Fruit fly (Drosophila melanogaster): ENCODE results near the gene Tsen54.

Gene Tsen54

DNA sequence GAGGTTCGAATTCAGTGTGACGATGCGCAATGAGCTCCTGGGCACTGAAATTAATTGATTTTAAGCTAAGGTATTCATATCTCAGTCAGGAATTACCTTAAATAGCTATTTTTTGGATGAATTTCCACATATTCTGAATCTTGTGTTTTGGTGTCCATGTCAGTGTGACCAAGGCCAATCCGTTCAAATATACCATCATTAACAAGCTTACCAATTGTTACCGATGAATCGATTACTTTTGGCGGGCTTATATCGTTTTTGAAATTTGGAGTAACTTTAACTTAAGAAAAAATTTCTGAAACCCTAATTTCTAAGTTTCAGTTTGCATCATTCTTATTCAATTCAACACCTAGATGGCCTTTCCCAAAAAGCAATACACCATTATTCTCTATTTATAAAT lies at the start of gene Tsen54:
TSS of gene Tsen54 (minus strand) at position 175 of the 400 bp plus-strand sequence.
- TF ChIP-seq Vsx2 (GFP tag; optimal IDR thresholded peaks at IDR 0.05; ENCODE audit: partially characterized antibody) (no peak), rgr (GFP tag; optimal IDR thresholded peaks at IDR 0.05) (no peak), dmrt93B (GFP tag; optimal IDR thresholded peaks at IDR 0.05) (no peak), CG32264 (GFP tag; optimal IDR thresholded peaks at IDR 0.05) (no peak), pan (optimal IDR thresholded peaks at IDR 0.05) (no peak), sage (GFP tag; optimal IDR thresholded peaks at IDR 0.05) (no peak), br (GFP tag; optimal IDR thresholded peaks at IDR 0.05) (no peak), Dfd (GFP tag; optimal IDR thresholded peaks at IDR 0.05) (no peak), ey (GFP tag; optimal IDR thresholded peaks at IDR 0.05) (no peak), brk (GFP tag; optimal IDR thresholded peaks at IDR 0.05) (no peak), h (GFP tag; optimal IDR thresholded peaks at IDR 0.05) (no peak), dsf (GFP tag; optimal IDR thresholded peaks at IDR 0.05; ENCODE audit: borderline replicate concordance) (no peak)

DNA sequence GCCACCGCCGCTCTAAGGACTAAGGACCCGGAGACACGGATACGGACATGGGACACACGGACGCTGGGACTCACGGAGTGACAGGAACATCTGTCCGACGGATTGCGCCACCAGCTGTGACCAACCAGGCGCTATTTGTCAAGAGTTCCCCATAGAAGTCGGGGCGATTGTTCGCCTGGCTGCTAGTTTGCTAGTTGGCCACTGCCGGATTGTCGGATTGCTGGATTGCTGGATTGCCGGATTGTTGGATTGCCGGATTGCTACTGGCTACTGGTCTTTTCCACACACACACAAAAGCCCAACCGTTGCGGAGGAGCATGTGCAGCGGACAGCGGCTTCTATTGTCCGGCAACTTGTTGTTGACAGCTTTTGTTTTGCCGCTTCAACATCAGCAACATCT lies 21.4 kb upstream of the Tsen54 start:
- TF ChIP-seq pan (optimal IDR thresholded peaks at IDR 0.05) (no peak), GATAd (GFP tag; optimal IDR thresholded peaks at IDR 0.05) (no peak), psq (GFP tag; optimal IDR thresholded peaks at IDR 0.05) (no peak), Mio (GFP tag; optimal IDR thresholded peaks at IDR 0.05) (no peak), tai (GFP tag; optimal IDR thresholded peaks at IDR 0.05) (no peak), rgr (GFP tag; optimal IDR thresholded peaks at IDR 0.05) (no peak), Sp1 (GFP tag; optimal IDR thresholded peaks at IDR 0.05) (no peak), Dif (GFP tag; optimal IDR thresholded peaks at IDR 0.05; ENCODE audit: partially characterized antibody) (no peak)

DNA sequence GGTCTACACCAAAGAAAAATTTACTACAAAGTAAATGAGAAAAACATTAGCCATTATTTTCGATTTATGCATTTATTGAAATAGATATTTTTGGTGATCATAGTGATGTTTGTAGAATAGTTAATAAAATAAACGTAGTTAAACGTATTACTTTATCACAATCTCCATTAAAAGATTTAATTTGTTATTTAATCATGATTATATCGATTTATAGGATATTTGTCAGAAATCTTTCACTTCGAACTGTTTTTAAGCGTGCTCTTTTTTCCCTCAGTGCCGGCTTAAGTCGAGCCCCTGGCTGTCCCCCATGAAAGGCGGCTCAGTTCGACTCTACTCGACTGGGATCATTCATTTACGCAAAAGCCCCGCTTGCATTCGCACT lies 17.8 kb upstream of the Tsen54 start:
- TF ChIP-seq brk (GFP tag; optimal IDR thresholded peaks at IDR 0.05) (no peak), HLH106 (tag; optimal IDR thresholded peaks at IDR 0.05) (no peak), Hr83 (GFP tag; optimal IDR thresholded peaks at IDR 0.05; ENCODE audit: poor library complexity, severe bottlenecking) (no peak), ey (GFP tag; optimal IDR thresholded peaks at IDR 0.05) (no peak), CG32264 (GFP tag; optimal IDR thresholded peaks at IDR 0.05) (no peak), sage (GFP tag; optimal IDR thresholded peaks at IDR 0.05) (no peak)

DNA sequence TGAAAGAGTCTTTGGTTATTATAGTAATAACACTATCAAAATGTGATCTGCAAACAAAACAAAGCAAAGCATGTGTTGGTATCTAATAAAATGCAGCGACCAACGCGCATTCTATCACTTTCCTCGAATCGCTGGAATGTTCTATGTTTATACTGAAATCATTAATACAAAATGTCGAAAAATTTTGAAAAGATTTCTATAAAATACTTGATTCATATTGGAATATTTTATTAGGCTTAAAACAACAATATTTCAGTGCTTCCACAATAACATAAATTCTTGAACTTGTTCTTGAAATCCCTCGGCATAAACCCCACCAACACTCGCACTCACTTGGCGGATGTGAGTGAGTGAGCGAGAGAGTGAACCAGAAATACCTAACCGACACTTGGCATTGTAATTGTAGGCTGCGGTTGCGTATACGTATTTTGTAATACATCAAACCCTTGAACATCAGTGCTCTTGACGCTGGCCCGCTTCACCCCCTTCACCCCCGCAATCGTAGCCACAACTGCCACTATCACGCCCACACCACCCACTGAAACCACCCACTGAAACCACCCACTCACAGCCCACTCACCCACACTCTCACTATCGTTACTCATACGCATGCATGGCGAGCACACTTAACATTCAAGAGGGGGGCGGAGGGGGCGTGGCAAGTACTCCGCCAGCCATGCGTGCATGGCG lies 17.3 kb upstream of the Tsen54 start:
- TF ChIP-seq dl (GFP tag; optimal IDR thresholded peaks at IDR 0.05; ENCODE audit: insufficient read depth in 1 of 2, partially characterized antibody in 2 of 2) (no peak), rgr (GFP tag; optimal IDR thresholded peaks at IDR 0.05) (no peak), Hr83 (GFP tag; optimal IDR thresholded peaks at IDR 0.05; ENCODE audit: poor library complexity, severe bottlenecking) (no peak), Vsx2 (GFP tag; optimal IDR thresholded peaks at IDR 0.05; ENCODE audit: partially characterized antibody) (no peak), psq (GFP tag; optimal IDR thresholded peaks at IDR 0.05) (no peak), CG32264 (GFP tag; optimal IDR thresholded peaks at IDR 0.05) (no peak), woc (GFP tag; optimal IDR thresholded peaks at IDR 0.05) (no peak), sv (GFP tag; optimal IDR thresholded peaks at IDR 0.05) (no peak), sage (GFP tag; optimal IDR thresholded peaks at IDR 0.05) (no peak), jim (GFP tag; optimal IDR thresholded peaks at IDR 0.05) (no peak), Hnf4 (GFP tag; optimal IDR thresholded peaks at IDR 0.05) (no peak), fru (GFP tag; optimal IDR thresholded peaks at IDR 0.05) (no peak), HLH106 (tag; optimal IDR thresholded peaks at IDR 0.05) (no peak), Rel (GFP tag; optimal IDR thresholded peaks at IDR 0.05) (no peak), Rel (tag; optimal IDR thresholded peaks at IDR 0.05) (no peak), foxo (GFP tag; optimal IDR thresholded peaks at IDR 0.05) (no peak), dmrt93B (GFP tag; optimal IDR thresholded peaks at IDR 0.05) (no peak)

DNA sequence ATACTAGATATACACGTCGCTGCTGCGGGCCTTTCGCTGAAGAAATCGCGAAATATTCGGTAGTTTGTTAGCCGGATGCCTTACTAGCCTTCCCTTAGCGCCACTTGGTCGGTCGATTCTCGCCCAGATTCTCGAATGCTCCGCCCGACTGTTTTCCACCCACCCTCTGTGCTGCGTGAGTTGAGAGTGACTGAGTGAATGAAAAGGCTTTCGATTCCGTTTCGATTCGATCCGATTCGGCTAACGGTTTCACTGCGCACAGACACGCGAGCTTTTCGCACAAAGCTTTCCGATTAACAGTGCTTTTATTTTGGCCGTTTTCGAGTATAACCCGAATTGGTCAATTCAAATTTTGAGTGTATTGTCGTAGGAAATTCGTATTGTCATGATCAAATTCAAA lies 2.1 kb downstream of the Tsen54 start, which contains the start of gene Ak1:
TSS of gene Ak1 (minus strand) at position 347 of the 400 bp plus-strand sequence.
- TF ChIP-seq Hnf4 (GFP tag; optimal IDR thresholded peaks at IDR 0.05) (no peak), Dfd (GFP tag; optimal IDR thresholded peaks at IDR 0.05) (no peak), Hr83 (GFP tag; optimal IDR thresholded peaks at IDR 0.05; ENCODE audit: poor library complexity, severe bottlenecking) (no peak), Vsx2 (GFP tag; optimal IDR thresholded peaks at IDR 0.05; ENCODE audit: partially characterized antibody) (no peak), jim (GFP tag; optimal IDR thresholded peaks at IDR 0.05) (no peak), psq (GFP tag; optimal IDR thresholded peaks at IDR 0.05) (no peak), sv (GFP tag; optimal IDR thresholded peaks at IDR 0.05) (no peak), woc (GFP tag; optimal IDR thresholded peaks at IDR 0.05) (no peak), Rel (GFP tag; optimal IDR thresholded peaks at IDR 0.05) (no peak), Rel (tag; optimal IDR thresholded peaks at IDR 0.05) (no peak), fru (GFP tag; optimal IDR thresholded peaks at IDR 0.05) (no peak), CrebA (GFP tag; optimal IDR thresholded peaks at IDR 0.05; ENCODE audit: borderline replicate concordance) (no peak), tai (GFP tag; optimal IDR thresholded peaks at IDR 0.05) (no peak), lola (GFP tag; optimal IDR thresholded peaks at IDR 0.05) (no peak), pan (optimal IDR thresholded peaks at IDR 0.05) (no peak), ey (GFP tag; optimal IDR thresholded peaks at IDR 0.05) (no peak), HLH106 (tag; optimal IDR thresholded peaks at IDR 0.05) (no peak), Mio (GFP tag; optimal IDR thresholded peaks at IDR 0.05) (no peak), Hr78 (GFP tag; optimal IDR thresholded peaks at IDR 0.05) (no peak)
